Fruit fly (Drosophila melanogaster): Measurements from ENCODE around the gene GstT3.

GstT3 gene

dm6 chrX:20429482-20430204 is 37.6 kb upstream of the GstT3 start, which contains the start of the genes CG11710 and mal (continued):
- TF ChIP-seq CG18476 (GFP tag; optimal IDR thresholded peaks at IDR 0.05) (peak; percentile 76), CG12744 (GFP tag; optimal IDR thresholded peaks at IDR 0.05) (peak; percentile 48), Bteb2 (GFP tag; optimal IDR thresholded peaks at IDR 0.05) (peak; percentile 47), peb (GFP tag; IDR thresholded peaks at IDR 0.05) (peak; percentile 61; the same call in 1 of the 2 replicates), CG8359 (GFP tag; optimal IDR thresholded peaks at IDR 0.05; ENCODE audit: borderline replicate concordance) (peak; percentile 58), fd3F (GFP tag; optimal IDR thresholded peaks at IDR 0.05) (peak; percentile 64), C15 (GFP tag; IDR thresholded peaks at IDR 0.05) (0 out of 3 replicates have a peak, but pooled peaks have one; percentile 37), org-1 (GFP tag; optimal IDR thresholded peaks at IDR 0.05) (peak; percentile 57), H2.0 (GFP tag; IDR thresholded peaks at IDR 0.05) (peak; percentile 50), CG2889 (GFP tag; IDR thresholded peaks at IDR 0.05) (peak; percentile 51; the same call in 1 of the 3 replicates), CG33213 (GFP tag; optimal IDR thresholded peaks at IDR 0.05) (peak; percentile 62), CG7357 (GFP tag; IDR thresholded peaks at IDR 0.05) (peak; percentile 71), disco-r (GFP tag; optimal IDR thresholded peaks at IDR 0.05) (no peak), CG8089 (GFP tag; optimal IDR thresholded peaks at IDR 0.05) (peak; percentile 55), pros (GFP tag; optimal IDR thresholded peaks at IDR 0.05) (no peak), B-H1 (GFP tag; IDR thresholded peaks at IDR 0.05) (peak; percentile 45), onecut (GFP tag; IDR thresholded peaks at IDR 0.05) (peak; percentile 71), CTCF (GFP tag; optimal IDR thresholded peaks at IDR 0.05) (peak; percentile 5), BEAF-32 (GFP tag; optimal IDR thresholded peaks at IDR 0.05) (peak; percentile 43), pnt (GFP tag; optimal IDR thresholded peaks at IDR 0.05) (peak; percentile 43), CG2120 (GFP tag; optimal IDR thresholded peaks at IDR 0.05) (peak; percentile 85), ro (GFP tag; IDR thresholded peaks at IDR 0.05) (no peak), CG3065 (GFP tag; optimal IDR thresholded peaks at IDR 0.05) (no peak), CG1602 (GFP tag; optimal IDR thresholded peaks at IDR 0.05) (peak; percentile 52), CG31365 (tag; optimal IDR thresholded peaks at IDR 0.05) (peak; percentile 71), CG14441 (GFP tag; IDR thresholded peaks at IDR 0.05) (peak; percentile 71), CG9437 (GFP tag; optimal IDR thresholded peaks at IDR 0.05) (peak; percentile 61), CG4282 (GFP tag; optimal IDR thresholded peaks at IDR 0.05) (no peak), tup (GFP tag; optimal IDR thresholded peaks at IDR 0.05) (peak; percentile 45), stc (GFP tag; IDR thresholded peaks at IDR 0.05) (peak; percentile 58), kni (GFP tag; optimal IDR thresholded peaks at IDR 0.05) (no peak), cas (GFP tag; IDR thresholded peaks at IDR 0.05) (no peak), CG31224 (GFP tag; IDR thresholded peaks at IDR 0.05) (peak; percentile 73), p53 (GFP tag; optimal IDR thresholded peaks at IDR 0.05) (no peak), CG13296 (GFP tag; optimal IDR thresholded peaks at IDR 0.05) (peak; percentile 86), Chrac-16 (GFP tag; optimal IDR thresholded peaks at IDR 0.05) (peak; percentile 65), sc (optimal IDR thresholded peaks at IDR 0.05) (no peak), sc (GFP tag; optimal IDR thresholded peaks at IDR 0.05) (no peak), PHDP (tag; optimal IDR thresholded peaks at IDR 0.05) (peak; percentile 74), wdn (GFP tag; IDR thresholded peaks at IDR 0.05) (peak; percentile 52; the same call in 1 of the 2 replicates), CG14667 (GFP tag; IDR thresholded peaks at IDR 0.05) (peak; percentile 59), CG7372 (GFP tag; IDR thresholded peaks at IDR 0.05) (peak; percentile 73; the same call in 1 of the 2 replicates), Dp (GFP tag; optimal IDR thresholded peaks at IDR 0.05) (peak; percentile 12), CG1603 (tag; optimal IDR thresholded peaks at IDR 0.05) (peak; percentile 68), Max (GFP tag; optimal IDR thresholded peaks at IDR 0.05) (peak; percentile 72), CG17328 (GFP tag; IDR thresholded peaks at IDR 0.05) (no peak), CG34422 (GFP tag; IDR thresholded peaks at IDR 0.05) (peak; percentile 77; the same call in 2 of the 3 replicates), CG10565 (GFP tag; optimal IDR thresholded peaks at IDR 0.05) (no peak), toy (GFP tag; IDR thresholded peaks at IDR 0.05) (no peak), Dad (GFP tag; optimal IDR thresholded peaks at IDR 0.05) (peak; percentile 58), CG12299 (tag; optimal IDR thresholded peaks at IDR 0.05) (peak; percentile 30)

Measured in whole organism, embryonic.